Fruit fly (Drosophila melanogaster) whole organism, prepupa: ENCODE measurements around the gene KLHL18.
A peak's percentile ranks its signal among the peaks of the same experiment; 100 is the strongest.

ENCODE experiments used
- Blimp-1 ChIP-seq: fragments of 200-800 bp; sonication (Bioruptor generic); optimal IDR thresholded peaks from 3 replicates; lab custom pipeline; 2017; ENCODE audit warnings: missing biosample characterization, missing genetic modification characterization, mild to moderate bottlenecking, moderate library complexity, missing genetic modification reagents
- CG10631 ChIP-seq: fragments of 200-800 bp; sonication (Bioruptor generic); optimal IDR thresholded peaks from 2 replicates; lab custom pipeline; 2016; ENCODE audit warnings: missing biosample characterization, missing genetic modification characterization
- CG10669 ChIP-seq: fragments of 200-800 bp; sonication (Bioruptor generic); optimal IDR thresholded peaks from 3 replicates; lab custom pipeline; 2018; ENCODE audit warnings: missing biosample characterization, mild to moderate bottlenecking, missing genetic modification characterization, moderate library complexity
- CG11294 ChIP-seq: fragments of 200-800 bp; sonication (Bioruptor generic); IDR thresholded peaks from 2 replicates; pipeline ENCODE4 v1.3.6; 2022; ENCODE audit warnings: missing biosample characterization, missing genetic modification characterization
- CG11762 ChIP-seq: fragments of 200-800 bp; sonication (Bioruptor generic); optimal IDR thresholded peaks from 3 replicates; lab custom pipeline; 2016; ENCODE audit warnings: missing biosample characterization, missing genetic modification characterization; ENCODE audit not compliant: insufficient read depth
- CG11902 ChIP-seq: fragments of 200-800 bp; sonication (Bioruptor generic); optimal IDR thresholded peaks from 3 replicates; lab custom pipeline; 2016; ENCODE audit warnings: missing biosample characterization, missing genetic modification characterization
- CG15336 ChIP-seq: fragments of 200-800 bp; sonication (Bioruptor generic); IDR thresholded peaks from 2 replicates; pipeline ENCODE4 v1.3.6; 2022; ENCODE audit warnings: missing biosample characterization, missing genetic modification characterization
- CG1621 ChIP-seq: fragments of 200-800 bp; sonication (Bioruptor generic); optimal IDR thresholded peaks from 3 replicates; lab custom pipeline; 2018; ENCODE audit warnings: missing biosample characterization, mild to moderate bottlenecking, missing genetic modification characterization
- CG3032 ChIP-seq: fragments of 200-800 bp; optimal IDR thresholded peaks from 2 replicates; lab custom pipeline; 2019; ENCODE audit warnings: missing biosample characterization, mild to moderate bottlenecking, missing genetic modification characterization, moderate library complexity
- CG31627 ChIP-seq: fragments of 200-800 bp; sonication (Bioruptor generic); optimal IDR thresholded peaks from 3 replicates; lab custom pipeline; 2016; ENCODE audit warnings: missing biosample characterization, missing genetic modification characterization
- CG32006 ChIP-seq: fragments of 200-800 bp; sonication (Bioruptor generic); optimal IDR thresholded peaks from 3 replicates; lab custom pipeline; 2017; ENCODE audit warnings: missing biosample characterization, mild to moderate bottlenecking, missing genetic modification characterization
- CG34406 ChIP-seq: fragments of 200-800 bp; sonication (Bioruptor generic); optimal IDR thresholded peaks from 3 replicates; lab custom pipeline; 2016; ENCODE audit warnings: missing biosample characterization, missing genetic modification characterization
- CG4318 ChIP-seq: fragments of 200-800 bp; sonication (Bioruptor generic); optimal IDR thresholded peaks from 3 replicates; lab custom pipeline; 2017; ENCODE audit warnings: missing biosample characterization, mild to moderate bottlenecking, missing genetic modification characterization
- CG6163 ChIP-seq: fragments of 200-800 bp; sonication (Bioruptor generic); IDR thresholded peaks from 3 replicates; pipeline ENCODE4 v1.3.6; 2022; ENCODE audit warnings: missing biosample characterization, missing genetic modification characterization
- CG6276 ChIP-seq: fragments of 200-800 bp; sonication (Bioruptor generic); optimal IDR thresholded peaks from 2 replicates; lab custom pipeline; 2017; ENCODE audit warnings: missing biosample characterization, mild to moderate bottlenecking, missing genetic modification characterization
- CG6808 ChIP-seq: fragments of 200-800 bp; sonication (Bioruptor generic); optimal IDR thresholded peaks from 3 replicates; lab custom pipeline; 2017; ENCODE audit warnings: missing biosample characterization, missing genetic modification characterization, mild to moderate bottlenecking, moderate library complexity, missing genetic modification reagents
- CG8119 ChIP-seq: fragments of 200-800 bp; sonication (Bioruptor generic); IDR thresholded peaks from 3 replicates; pipeline ENCODE4 v1.3.6; 2022; ENCODE audit warnings: missing biosample characterization, missing genetic modification characterization
- CG8319 ChIP-seq: fragments of 200-800 bp; sonication (Bioruptor generic); optimal IDR thresholded peaks from 3 replicates; lab custom pipeline; 2016; ENCODE audit warnings: missing biosample characterization, missing genetic modification characterization
- CG8632 ChIP-seq: fragments of 200-800 bp; sonication (Bioruptor generic); optimal IDR thresholded peaks from 3 replicates; lab custom pipeline; 2016; ENCODE audit warnings: missing biosample characterization, missing genetic modification characterization
- CG9139 ChIP-seq: fragments of 200-800 bp; sonication (Bioruptor generic); optimal IDR thresholded peaks from 3 replicates; lab custom pipeline; 2017; ENCODE audit warnings: missing biosample characterization, mild to moderate bottlenecking, missing genetic modification characterization
- Eip75B ChIP-seq: fragments of 200-800 bp; sonication (Bioruptor generic); optimal IDR thresholded peaks from 3 replicates; lab custom pipeline; 2016; ENCODE audit warnings: missing biosample characterization, missing genetic modification characterization
- Eip78C ChIP-seq: fragments of 200-800 bp; sonication (Bioruptor generic); peaks from one replicate; lab custom pipeline; 2016; ENCODE audit warnings: missing biosample characterization, missing genetic modification characterization
- Eip93F ChIP-seq: fragments of 200-800 bp; sonication (Bioruptor generic); optimal IDR thresholded peaks from 2 replicates; lab custom pipeline; 2016; ENCODE audit warnings: missing biosample characterization, mild to moderate bottlenecking, missing genetic modification characterization
- Ets21C ChIP-seq: fragments of 200-800 bp; sonication (Bioruptor generic); optimal IDR thresholded peaks from 3 replicates; lab custom pipeline; 2016; ENCODE audit warnings: missing biosample characterization, missing genetic modification characterization
- Ets96B ChIP-seq: fragments of 200-800 bp; optimal IDR thresholded peaks from 2 replicates; lab custom pipeline; 2019; ENCODE audit warnings: missing biosample characterization, mild to moderate bottlenecking, missing genetic modification characterization, moderate library complexity
- Gug ChIP-seq: fragments of 200-800 bp; sonication (Bioruptor generic); IDR thresholded peaks from 2 replicates; pipeline ENCODE4 v1.3.6; 2022; ENCODE audit warnings: missing biosample characterization, missing genetic modification characterization
- Hr4 ChIP-seq: fragments of 200-800 bp; sonication (Bioruptor generic); optimal IDR thresholded peaks from 3 replicates; lab custom pipeline; 2016; ENCODE audit warnings: missing biosample characterization, missing genetic modification characterization
- Lpt ChIP-seq: fragments of 200-800 bp; sonication (Bioruptor generic); optimal IDR thresholded peaks from 3 replicates; lab custom pipeline; 2016; ENCODE audit warnings: missing biosample characterization, missing genetic modification characterization
- Met ChIP-seq: fragments of 200-800 bp; sonication (Bioruptor generic); optimal IDR thresholded peaks from 3 replicates; lab custom pipeline; 2016; ENCODE audit warnings: missing biosample characterization, missing genetic modification characterization
- Smox ChIP-seq: fragments of 200-800 bp; sonication (Bioruptor generic); optimal IDR thresholded peaks from 3 replicates; lab custom pipeline; 2016; ENCODE audit warnings: missing biosample characterization, missing genetic modification characterization
- Sox14 ChIP-seq: fragments of 200-800 bp; sonication (Bioruptor generic); optimal IDR thresholded peaks from 3 replicates; lab custom pipeline; 2016; ENCODE audit warnings: missing biosample characterization, missing genetic modification characterization
- Sox15 ChIP-seq: fragments of 200-800 bp; sonication (Bioruptor generic); optimal IDR thresholded peaks from 3 replicates; lab custom pipeline; 2016; ENCODE audit warnings: missing biosample characterization, missing genetic modification characterization
- achi ChIP-seq: fragments of 200-800 bp; sonication (Bioruptor generic); optimal IDR thresholded peaks from 3 replicates; lab custom pipeline; 2016; ENCODE audit warnings: missing biosample characterization, missing genetic modification characterization
- cyc ChIP-seq: fragments of 200-800 bp; sonication (Bioruptor generic); optimal IDR thresholded peaks from 3 replicates; lab custom pipeline; 2016; ENCODE audit warnings: missing biosample characterization, missing genetic modification characterization
- dsx ChIP-seq: fragments of 200-800 bp; optimal IDR thresholded peaks from 3 replicates; lab custom pipeline; 2019; ENCODE audit warnings: missing biosample characterization, mild to moderate bottlenecking, missing genetic modification characterization, moderate library complexity; ENCODE audit not compliant: poor library complexity, severe bottlenecking
- esn ChIP-seq: fragments of 200-800 bp; sonication (Bioruptor generic); optimal IDR thresholded peaks from 2 replicates; lab custom pipeline; 2016; ENCODE audit warnings: missing biosample characterization, mild to moderate bottlenecking, missing genetic modification characterization, moderate library complexity
- fd59A ChIP-seq: fragments of 200-800 bp; sonication (Bioruptor generic); optimal IDR thresholded peaks from 2 replicates; lab custom pipeline; 2017; ENCODE audit warnings: missing biosample characterization, mild to moderate bottlenecking, missing genetic modification characterization, missing genetic modification reagents
- fkh ChIP-seq: fragments of 200-800 bp; sonication (Bioruptor generic); optimal IDR thresholded peaks from 3 replicates; lab custom pipeline; 2017; ENCODE audit warnings: missing biosample characterization, mild to moderate bottlenecking, missing genetic modification characterization, moderate library complexity
- lz ChIP-seq: fragments of 200-800 bp; sonication (Bioruptor generic); optimal IDR thresholded peaks from 3 replicates; lab custom pipeline; 2016; ENCODE audit warnings: missing biosample characterization, missing genetic modification characterization
- spab ChIP-seq: fragments of 200-800 bp; sonication (Bioruptor generic); optimal IDR thresholded peaks from 2 replicates; lab custom pipeline; 2017; ENCODE audit warnings: missing biosample characterization, mild to moderate bottlenecking, missing genetic modification characterization, missing genetic modification reagents
- ss ChIP-seq, 2 experiments: fragments of 200-800 bp; sonication (Bioruptor generic); optimal IDR thresholded peaks; 2 replicates in 1 of 2; 3 replicates in 1 of 2; lab custom pipeline; 2017 to 2018; ENCODE audit warnings: mild to moderate bottlenecking in 2 of 2, missing biosample characterization in 2 of 2, missing genetic modification characterization in 2 of 2, moderate library complexity in 1 of 2
- svp ChIP-seq: fragments of 200-800 bp; sonication (Bioruptor generic); peaks from one replicate; lab custom pipeline; 2016; ENCODE audit warnings: missing biosample characterization, missing genetic modification characterization
- topi ChIP-seq: fragments of 200-800 bp; sonication (Bioruptor generic); optimal IDR thresholded peaks from 3 replicates; lab custom pipeline; 2016; ENCODE audit warnings: missing biosample characterization, missing genetic modification characterization
- vri ChIP-seq: fragments of 200-800 bp; sonication (Bioruptor generic); optimal IDR thresholded peaks from 3 replicates; lab custom pipeline; 2016; ENCODE audit warnings: missing biosample characterization, mild to moderate bottlenecking, missing genetic modification characterization

The KLHL18 gene

DNA sequence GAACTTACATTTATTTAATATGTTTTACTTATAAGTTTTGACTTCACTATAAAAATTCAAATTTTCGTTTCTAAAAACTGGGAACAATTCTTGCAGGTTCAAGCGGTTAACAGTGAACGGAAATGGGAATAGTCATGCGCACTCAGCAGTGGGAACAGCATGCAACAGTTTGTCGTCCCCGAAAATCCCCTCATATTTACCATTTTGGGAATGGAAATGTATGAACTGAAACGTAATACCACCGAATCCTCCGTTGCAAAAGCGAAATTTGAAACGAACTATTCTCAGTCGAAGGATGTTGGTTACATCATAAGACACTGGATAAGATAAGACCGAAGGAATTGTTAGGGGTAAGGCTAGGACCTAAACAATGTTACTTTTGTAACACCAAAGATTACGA is 10.8 kb upstream of the KLHL18 start:
- TF ChIP-seq CG10669 (GFP tag; lab: Kevin White, UChicago) (no peak), CG8632 (GFP tag; lab: Kevin White, UChicago) (no peak), CG11294 (GFP tag; lab: Robert Waterston, UW) (no peak), topi (GFP tag; lab: Kevin White, UChicago) (no peak), CG3032 (tag; lab: Kevin White, UChicago) (no peak), CG6276 (GFP tag; lab: Kevin White, UChicago) (no peak), fkh (GFP tag; lab: Kevin White, UChicago) (no peak), spab (no peak), esn (GFP tag; lab: Kevin White, UChicago) (no peak), ss (GFP tag; optimal IDR thresholded peaks at IDR 0.05; lab: Kevin White, UChicago) (no peak), CG6163 (GFP tag; lab: Robert Waterston, UW) (no peak), CG4318 (GFP tag; lab: Kevin White, UChicago) (no peak), CG8319 (GFP tag; lab: Kevin White, UChicago) (no peak), Eip93F (GFP tag; lab: Kevin White, UChicago) (no peak), Ets21C (GFP tag; lab: Kevin White, UChicago) (no peak), Hr4 (GFP tag; lab: Kevin White, UChicago) (no peak), CG9139 (GFP tag; lab: Kevin White, UChicago) (no peak), Eip78C (GFP tag; lab: Kevin White, UChicago) (no peak), CG11762 (GFP tag; lab: Kevin White, UChicago) (no peak)
- TF ChIP-seq, all 60 proteins: peak for 0

DNA sequence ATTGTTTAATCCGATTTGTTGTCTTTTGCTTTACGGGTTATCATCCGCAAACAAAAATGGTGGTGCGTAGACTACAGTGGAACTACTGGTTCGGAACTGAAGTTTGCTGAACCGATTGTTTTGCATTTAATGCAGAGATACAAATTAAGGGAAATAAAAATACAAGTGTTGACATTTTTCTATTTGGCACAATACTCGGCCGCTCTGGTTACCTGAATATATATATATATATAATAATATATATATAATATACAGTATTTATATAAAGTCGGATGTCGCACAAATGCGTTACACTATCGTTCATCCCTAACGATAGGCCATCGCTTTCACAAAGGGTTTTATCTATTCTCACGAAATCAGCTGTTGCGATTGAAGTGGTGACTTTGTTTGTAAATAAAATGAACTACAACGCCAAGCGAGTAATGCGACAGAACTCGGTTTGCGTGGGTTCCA is 6.6 kb upstream of the KLHL18 start, which contains the start of the genes DCAF12 and Spt3:
Gene DCAF12, minus strand, starts transcription at position 204 of the 453 bp plus-strand sequence.
Gene Spt3, plus strand, starts transcription at position 329 of the 453 bp plus-strand sequence.
- no peak for TF ChIP-seq cyc (GFP tag; lab: Kevin White, UChicago)
- TF ChIP-seq CG3032 (tag; lab: Kevin White, UChicago), result peak; percentile 69
- peak; percentile 55 for TF ChIP-seq achi (GFP tag; lab: Kevin White, UChicago)
- no peak for TF ChIP-seq CG15336 (GFP tag; lab: Robert Waterston, UW)
- peak; percentile 46 for TF ChIP-seq esn (GFP tag; lab: Kevin White, UChicago)
- TF ChIP-seq dsx, result peak; percentile 69
- TF ChIP-seq Smox (GFP tag; lab: Kevin White, UChicago), result no peak
- no peak for TF ChIP-seq Blimp-1 (GFP tag; lab: Kevin White, UChicago)
- 0 out of 2 replicates have a peak, but pooled peaks have one; percentile 23 for TF ChIP-seq Gug (GFP tag; lab: Robert Waterston, UW)
- no peak for TF ChIP-seq Ets21C (GFP tag; lab: Kevin White, UChicago)
- no peak for TF ChIP-seq CG9139 (GFP tag; lab: Kevin White, UChicago)
- TF ChIP-seq spab, result no peak
- TF ChIP-seq CG8119 (GFP tag; lab: Robert Waterston, UW), result no peak
- no peak for TF ChIP-seq CG11762 (GFP tag; lab: Kevin White, UChicago)
- TF ChIP-seq topi (GFP tag; lab: Kevin White, UChicago), result no peak
- TF ChIP-seq Sox15 (GFP tag; lab: Kevin White, UChicago), result no peak
- peak; percentile 55 for TF ChIP-seq svp (GFP tag; lab: Kevin White, UChicago)
- no peak; the same call in 1 of the 2 replicates for TF ChIP-seq CG11294 (GFP tag; lab: Robert Waterston, UW)
- peak; percentile 93 for TF ChIP-seq fkh (GFP tag; lab: Kevin White, UChicago)
- TF ChIP-seq CG10631 (GFP tag; lab: Kevin White, UChicago), result peak; percentile 64
- no peak for TF ChIP-seq CG31627 (GFP tag; lab: Kevin White, UChicago)
- TF ChIP-seq ss (GFP tag; optimal IDR thresholded peaks at IDR 0.05; lab: Kevin White, UChicago), result no peak
- TF ChIP-seq CG34406, result peak; percentile 62
- no peak for TF ChIP-seq fd59A (GFP tag; lab: Kevin White, UChicago)
- no peak for TF ChIP-seq Eip75B (GFP tag; lab: Kevin White, UChicago)
- TF ChIP-seq Eip93F (GFP tag; lab: Kevin White, UChicago), result no peak
- no peak for TF ChIP-seq Sox14 (GFP tag; lab: Kevin White, UChicago)
- TF ChIP-seq Ets96B (tag; lab: Kevin White, UChicago), result peak; percentile 49
- no peak for TF ChIP-seq Lpt
- no peak for TF ChIP-seq CG6808
- no peak for TF ChIP-seq vri
- no peak for TF ChIP-seq CG11902 (GFP tag; lab: Kevin White, UChicago)
- TF ChIP-seq CG8319 (GFP tag; lab: Kevin White, UChicago), result peak; percentile 18
- TF ChIP-seq lz (GFP tag; lab: Kevin White, UChicago), result peak; percentile 30
- no peak for TF ChIP-seq CG32006 (GFP tag; lab: Kevin White, UChicago)
- TF ChIP-seq CG1621, result peak; percentile 94
- no peak for TF ChIP-seq Met
